Worm (Caenorhabditis elegans): ENCODE data around the gene F53B1.2.

- no peak for TF ChIP-seq sptf-2 (GFP tag; optimal IDR thresholded peaks at IDR 0.05)
- TF ChIP-seq ceh-58 (GFP tag; IDR thresholded peaks at IDR 0.05) = no peak
- TF ChIP-seq unc-130 (GFP tag; optimal IDR thresholded peaks at IDR 0.05) = no peak
- no peak for TF ChIP-seq ztf-3 (GFP tag; optimal IDR thresholded peaks at IDR 0.05)
- TF ChIP-seq attf-5 (GFP tag; optimal IDR thresholded peaks at IDR 0.05) = no peak
- TF ChIP-seq ekl-4 (GFP tag; IDR thresholded peaks at IDR 0.05) = no peak
- TF ChIP-seq ama-1 (optimal IDR thresholded peaks at IDR 0.05) = no peak
- TF ChIP-seq ama-1 (GFP tag; optimal IDR thresholded peaks at IDR 0.05) = no peak
- TF ChIP-seq B0019.2 (GFP tag; conservative IDR thresholded peaks at IDR 0.05) = no peak
- TF ChIP-seq ceh-100 (GFP tag; IDR thresholded peaks at IDR 0.05) = no peak
- TF ChIP-seq athp-1 (tag; optimal IDR thresholded peaks at IDR 0.05) = no peak
- TF ChIP-seq F23B12.7 (tag; optimal IDR thresholded peaks at IDR 0.05; ENCODE audit: insufficient read depth) = no peak
- TF ChIP-seq tbx-9 (tag; optimal IDR thresholded peaks at IDR 0.05; ENCODE audit: borderline replicate concordance) = no peak
- no peak for TF ChIP-seq akir-1 (GFP tag; optimal IDR thresholded peaks at IDR 0.05)
- TF ChIP-seq efl-1 (GFP tag; optimal IDR thresholded peaks at IDR 0.05) = no peak
Observed at ce11 chrX:2078822-2079221, 30.0 kb upstream of the F53B1.2 start.

All from whole organism, young adult.